Fruit fly (Drosophila melanogaster) whole organism, larva: ENCODE data around the gene CG31109.

Source experiments
- noc ChIP-seq: fragments of 200-800 bp; sonication (Bioruptor generic); optimal IDR thresholded peaks from 3 replicates; lab custom pipeline; 2019; ENCODE audit warnings: missing biosample characterization, mild to moderate bottlenecking, missing genetic modification characterization, moderate library complexity

CG31109 gene

dm6 chr3R:25054451-25055188 lies at the start of gene CG31109:
Gene CG31109 (minus strand): TSS chr3R:25054653.
- peak; percentile 20 for TF ChIP-seq noc (tag; lab: Kevin White, UChicago)

dm6 chr3R:25102253-25102652 lies 47.8 kb upstream of the CG31109 start, which contains the start of gene CG45095:
Gene CG45095 (plus strand): TSS chr3R:25102553.
- TF ChIP-seq noc (tag; lab: Kevin White, UChicago): no peak

- TF ChIP-seq noc (tag; lab: Kevin White, UChicago): no peak
Measured at dm6 chr3R:25097486-25097885, 43.0 kb upstream of the CG31109 start, which contains the start of the genes CG33095 and CG33096. Gene CG33095 (plus strand): TSS chr3R:25097672. Gene CG33096 (plus strand): TSS chr3R:25097672.

- no peak for TF ChIP-seq noc (tag; lab: Kevin White, UChicago)
Measured at dm6 chr3R:25094639-25095038, 40.2 kb upstream of the CG31109 start, which contains the start of gene fd96Cb. Gene fd96Cb (plus strand): TSS chr3R:25095012.

- no peak for TF ChIP-seq noc (tag; lab: Kevin White, UChicago)
Measured at dm6 chr3R:25082348-25082747, 27.9 kb upstream of the CG31109 start, which contains the start of gene fd96Ca. Gene fd96Ca (plus strand): TSS chr3R:25082684.

- TF ChIP-seq noc (tag; lab: Kevin White, UChicago): no peak
Measured at dm6 chr3R:25080446-25080845, 26.0 kb upstream of the CG31109 start.

dm6 chr3R:25078665-25079064 lies 24.2 kb upstream of the CG31109 start:
- no peak for TF ChIP-seq noc (tag; lab: Kevin White, UChicago)

dm6 chr3R:25077280-25077820 lies 22.9 kb upstream of the CG31109 start:
- no peak for TF ChIP-seq noc (tag; lab: Kevin White, UChicago)

dm6 chr3R:25074558-25074964 lies 20.1 kb upstream of the CG31109 start, which contains the start of the genes shams and CG11920:
Gene shams (minus strand): TSS chr3R:25074607.
Gene CG11920 (plus strand): TSS chr3R:25074877.
- TF ChIP-seq noc (tag; lab: Kevin White, UChicago): no peak

- TF ChIP-seq noc (tag; lab: Kevin White, UChicago): no peak
Measured at dm6 chr3R:25070871-25071270, 16.4 kb upstream of the CG31109 start, which contains the start of gene CG11836. Gene CG11836 (plus strand): TSS chr3R:25071126.

- TF ChIP-seq noc (tag; lab: Kevin White, UChicago): no peak
Measured at dm6 chr3R:25069569-25069968, 15.1 kb upstream of the CG31109 start, which contains the start of the genes Stt3B and CG11839. Gene Stt3B (minus strand): TSS chr3R:25069637. Gene CG11839 (plus strand): TSS chr3R:25069927.

- no peak for TF ChIP-seq noc (tag; lab: Kevin White, UChicago)
Measured at dm6 chr3R:25066856-25067255, 12.4 kb upstream of the CG31109 start.

- TF ChIP-seq noc (tag; lab: Kevin White, UChicago): no peak
Measured at dm6 chr3R:25064907-25065841, 10.7 kb upstream of the CG31109 start, which contains the start of the genes veli and PQBP1. Gene veli (minus strand): TSS chr3R:25065591. Gene PQBP1 (plus strand): TSS chr3R:25065791.

dm6 chr3R:25060462-25060861 lies 6.0 kb upstream of the CG31109 start:
- no peak for TF ChIP-seq noc (tag; lab: Kevin White, UChicago)

dm6 chr3R:25056488-25057157 lies 2.2 kb upstream of the CG31109 start:
- no peak for TF ChIP-seq noc (tag; lab: Kevin White, UChicago)
